Worm (Caenorhabditis elegans) whole organism, early embryonic: ENCODE results near the gene srj-14.

ENCODE experiments used
- B0310.2 ChIP-seq: sonication (generic microtip); optimal IDR thresholded peaks from 2 replicates; lab custom pipeline; 2016; ENCODE audit warnings: mild to moderate bottlenecking, missing genetic modification characterization, missing compliant biosample characterization
- F13C5.2 ChIP-seq: sonication (generic microtip); optimal IDR thresholded peaks from 2 replicates; lab custom pipeline; 2017; ENCODE audit warnings: mild to moderate bottlenecking, missing genetic modification characterization, inconsistent platforms, missing compliant biosample characterization
- aly-1 ChIP-seq: sonication (generic microtip); optimal IDR thresholded peaks from 2 replicates; lab custom pipeline; 2016; ENCODE audit warnings: missing genetic modification characterization, missing compliant biosample characterization
- ama-1 ChIP-seq: fragments of 150-350 bp; optimal IDR thresholded peaks from 2 replicates; lab custom pipeline; 2014
- ceh-13 ChIP-seq: fragments of 200-800 bp; sonication (Bioruptor generic); optimal IDR thresholded peaks from 2 replicates; lab custom pipeline; 2018; ENCODE audit warnings: mild to moderate bottlenecking, missing genetic modification characterization, missing compliant biosample characterization
- ceh-36 ChIP-seq: sonication (generic microtip); optimal IDR thresholded peaks from 2 replicates; lab custom pipeline; 2016; ENCODE audit warnings: missing genetic modification characterization, inconsistent platforms, missing compliant biosample characterization
- ets-7 ChIP-seq: sonication (generic microtip); optimal IDR thresholded peaks from 2 replicates; lab custom pipeline; 2016; ENCODE audit warnings: missing genotype, missing genetic modification characterization, missing compliant biosample characterization
- flt-1 ChIP-seq: fragments of 200-800 bp; sonication (Bioruptor generic); IDR thresholded peaks from 2 replicates; pipeline ENCODE4 v1.3.6; 2022; ENCODE audit warnings: missing genetic modification characterization, missing compliant biosample characterization
- hmbx-1 ChIP-seq: sonication (generic microtip); optimal IDR thresholded peaks from 2 replicates; lab custom pipeline; 2016; ENCODE audit warnings: mild to moderate bottlenecking, missing genetic modification characterization, missing compliant biosample characterization
- hmg-4 ChIP-seq: fragments of 200-800 bp; sonication (Bioruptor generic); optimal IDR thresholded peaks from 2 replicates; lab custom pipeline; 2018; ENCODE audit warnings: mild to moderate bottlenecking, missing genetic modification characterization, missing compliant biosample characterization
- hnd-1 ChIP-seq: sonication (generic microtip); optimal IDR thresholded peaks from 2 replicates; lab custom pipeline; 2016; ENCODE audit warnings: missing genetic modification characterization, missing compliant biosample characterization
- pes-1 ChIP-seq: fragments of 200-800 bp; sonication (Bioruptor generic); IDR thresholded peaks from 2 replicates; pipeline ENCODE4 v1.3.6; 2022; ENCODE audit warnings: missing genetic modification reagents, missing genetic modification characterization, missing compliant biosample characterization
- scrt-1 ChIP-seq: fragments of 200-800 bp; sonication (Bioruptor generic); IDR thresholded peaks from 2 replicates; pipeline ENCODE4 v1.3.6; 2022; ENCODE audit warnings: missing genetic modification characterization, missing compliant biosample characterization
- sea-1 ChIP-seq: fragments of 200-800 bp; sonication (Bioruptor generic); conservative IDR thresholded peaks from 2 replicates; pipeline ENCODE4 v1.3.6; 2022; ENCODE audit warnings: missing genetic modification characterization, missing compliant biosample characterization
- tbx-11 ChIP-seq: fragments of 200-800 bp; sonication (Bioruptor generic); IDR thresholded peaks from 2 replicates; pipeline ENCODE4 v1.3.6; 2022; ENCODE audit warnings: missing genetic modification characterization, missing compliant biosample characterization
- tbx-37 ChIP-seq: fragments of 200-800 bp; sonication (Bioruptor generic); conservative IDR thresholded peaks from 2 replicates; pipeline ENCODE4 v1.3.6; 2022; ENCODE audit warnings: missing genetic modification reagents, missing genetic modification characterization, missing compliant biosample characterization
- tra-4 ChIP-seq: sonication (generic microtip); optimal IDR thresholded peaks from 2 replicates; lab custom pipeline; 2017; ENCODE audit warnings: missing genetic modification characterization, missing compliant biosample characterization

Gene srj-14

ce11 chrV:7352186-7353053 lies 17.1 kb upstream of the srj-14 start, which contains the start of the genes srh-231 and srh-275:
Gene srh-231 (minus strand): TSS chrV:7352236.
Gene srh-275 (plus strand): TSS chrV:7353003.
- TF ChIP-seq ceh-13 (GFP tag; lab: Kevin White, UChicago) (no peak), ets-7 (tag; lab: Kevin White, UChicago) (no peak), hmg-4 (GFP tag; lab: Kevin White, UChicago) (no peak), ceh-36 (tag; lab: Kevin White, UChicago) (no peak), ama-1 (lab: Kevin White, UChicago) (no peak), scrt-1 (GFP tag; lab: Robert Waterston, UW) (no peak), hnd-1 (no peak), tbx-37 (GFP tag; lab: Robert Waterston, UW) (no peak), flt-1 (GFP tag; lab: Robert Waterston, UW) (no peak), sea-1 (GFP tag; lab: Robert Waterston, UW) (no peak), pes-1 (GFP tag; lab: Robert Waterston, UW) (no peak), tbx-11 (GFP tag; lab: Robert Waterston, UW) (no peak), F13C5.2 (tag; lab: Kevin White, UChicago) (no peak), aly-1 (no peak), hmbx-1 (tag; lab: Kevin White, UChicago) (no peak), B0310.2 (no peak), tra-4 (tag; lab: Kevin White, UChicago) (no peak)

DNA sequence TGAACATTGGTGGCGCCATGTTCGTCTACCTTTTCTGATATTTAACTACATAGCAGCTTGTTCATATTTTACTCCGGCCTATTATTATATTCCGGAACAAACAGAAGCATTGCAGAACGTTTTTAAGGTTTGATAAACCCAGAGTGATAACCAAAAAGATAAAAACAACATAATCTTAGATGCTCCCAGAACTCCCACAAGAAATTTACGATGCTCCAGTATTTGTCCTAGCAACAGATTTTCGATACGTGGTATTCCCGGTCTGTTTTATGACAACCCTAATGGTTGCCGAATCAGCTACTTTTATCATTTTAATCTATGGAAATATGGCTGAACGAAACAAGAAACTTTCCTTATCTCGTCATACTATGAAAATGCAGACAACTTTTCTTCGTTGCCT lies 15.9 kb upstream of the srj-14 start:
- no peak for TF ChIP-seq tbx-11 (GFP tag; lab: Robert Waterston, UW)
- TF ChIP-seq B0310.2 = no peak
- no peak for TF ChIP-seq tra-4 (tag; lab: Kevin White, UChicago)
- TF ChIP-seq hmg-4 (GFP tag; lab: Kevin White, UChicago) = no peak
- no peak for TF ChIP-seq sea-1 (GFP tag; lab: Robert Waterston, UW)
- TF ChIP-seq hmbx-1 (tag; lab: Kevin White, UChicago) = no peak
- no peak for TF ChIP-seq F13C5.2 (tag; lab: Kevin White, UChicago)
- no peak for TF ChIP-seq hnd-1
- no peak for TF ChIP-seq ama-1 (lab: Kevin White, UChicago)
- TF ChIP-seq pes-1 (GFP tag; lab: Robert Waterston, UW) = no peak
- no peak for TF ChIP-seq ets-7 (tag; lab: Kevin White, UChicago)
- TF ChIP-seq ceh-13 (GFP tag; lab: Kevin White, UChicago) = no peak
- no peak for TF ChIP-seq flt-1 (GFP tag; lab: Robert Waterston, UW)
- TF ChIP-seq scrt-1 (GFP tag; lab: Robert Waterston, UW) = no peak
- TF ChIP-seq tbx-37 (GFP tag; lab: Robert Waterston, UW) = no peak
- no peak for TF ChIP-seq aly-1
- no peak for TF ChIP-seq ceh-36 (tag; lab: Kevin White, UChicago)

ce11 chrV:7355464-7355863 lies 14.0 kb upstream of the srj-14 start, which contains the start of gene tag-293:
Gene tag-293 (minus strand): TSS chrV:7355564.
- no peak for TF ChIP-seq tbx-37 (GFP tag; lab: Robert Waterston, UW)
- no peak for TF ChIP-seq ama-1 (lab: Kevin White, UChicago)
- no peak for TF ChIP-seq sea-1 (GFP tag; lab: Robert Waterston, UW)
- TF ChIP-seq flt-1 (GFP tag; lab: Robert Waterston, UW) = no peak
- TF ChIP-seq tbx-11 (GFP tag; lab: Robert Waterston, UW) = no peak
- no peak for TF ChIP-seq ceh-13 (GFP tag; lab: Kevin White, UChicago)
- TF ChIP-seq ceh-36 (tag; lab: Kevin White, UChicago) = no peak
- TF ChIP-seq hmg-4 (GFP tag; lab: Kevin White, UChicago) = no peak
- no peak for TF ChIP-seq B0310.2
- TF ChIP-seq hnd-1 = no peak
- TF ChIP-seq F13C5.2 (tag; lab: Kevin White, UChicago) = no peak
- no peak for TF ChIP-seq aly-1

DNA sequence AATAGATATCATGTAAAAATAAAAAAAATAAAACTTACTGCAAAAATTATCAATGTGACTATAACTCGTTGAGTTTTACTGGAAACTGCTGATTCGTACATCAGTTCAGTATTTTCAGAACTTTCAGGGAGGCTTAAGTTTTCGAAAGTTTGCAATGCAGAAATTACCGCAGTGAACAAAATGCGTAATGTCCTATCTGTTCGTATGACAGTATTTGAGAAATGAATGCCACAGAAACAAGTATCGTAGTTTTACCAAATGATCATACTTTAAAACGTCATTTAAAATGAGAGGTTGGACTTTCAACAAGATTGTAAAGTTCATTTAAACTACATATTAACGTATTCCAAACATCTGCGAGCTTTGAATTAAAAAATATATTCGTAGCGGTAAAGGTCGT lies 12.8 kb upstream of the srj-14 start, which contains the start of gene C03G6.21:
C03G6.21 (minus strand) TSS at position 101 of the 400 bp plus-strand sequence.
- no peak for TF ChIP-seq hmbx-1 (tag; lab: Kevin White, UChicago)
- TF ChIP-seq ama-1 (lab: Kevin White, UChicago) = no peak
- no peak for TF ChIP-seq tra-4 (tag; lab: Kevin White, UChicago)
- no peak for TF ChIP-seq ets-7 (tag; lab: Kevin White, UChicago)
- TF ChIP-seq aly-1 = no peak
- TF ChIP-seq sea-1 (GFP tag; lab: Robert Waterston, UW) = no peak
- no peak for TF ChIP-seq hnd-1
- TF ChIP-seq ceh-13 (GFP tag; lab: Kevin White, UChicago) = no peak
- no peak for TF ChIP-seq pes-1 (GFP tag; lab: Robert Waterston, UW)
- no peak for TF ChIP-seq hmg-4 (GFP tag; lab: Kevin White, UChicago)
- TF ChIP-seq flt-1 (GFP tag; lab: Robert Waterston, UW) = no peak
- TF ChIP-seq ceh-36 (tag; lab: Kevin White, UChicago) = no peak
- no peak for TF ChIP-seq F13C5.2 (tag; lab: Kevin White, UChicago)
- no peak for TF ChIP-seq tbx-11 (GFP tag; lab: Robert Waterston, UW)

ce11 chrV:7357132-7357531 lies 12.4 kb upstream of the srj-14 start, which contains the start of gene C03G6.6:
Gene C03G6.6 (plus strand): TSS chrV:7357432.
- TF ChIP-seq tbx-11 (GFP tag; lab: Robert Waterston, UW) = no peak
- no peak for TF ChIP-seq F13C5.2 (tag; lab: Kevin White, UChicago)
- no peak for TF ChIP-seq aly-1
- TF ChIP-seq sea-1 (GFP tag; lab: Robert Waterston, UW) = no peak
- TF ChIP-seq ama-1 (lab: Kevin White, UChicago) = no peak
- TF ChIP-seq tra-4 (tag; lab: Kevin White, UChicago) = no peak
- no peak for TF ChIP-seq pes-1 (GFP tag; lab: Robert Waterston, UW)
- TF ChIP-seq ceh-36 (tag; lab: Kevin White, UChicago) = no peak
- no peak for TF ChIP-seq hmbx-1 (tag; lab: Kevin White, UChicago)
- no peak for TF ChIP-seq scrt-1 (GFP tag; lab: Robert Waterston, UW)
- no peak for TF ChIP-seq hmg-4 (GFP tag; lab: Kevin White, UChicago)
- TF ChIP-seq hnd-1 = no peak
- no peak for TF ChIP-seq ets-7 (tag; lab: Kevin White, UChicago)

- no peak for TF ChIP-seq hnd-1
- TF ChIP-seq ceh-36 (tag; lab: Kevin White, UChicago) = no peak
- TF ChIP-seq pes-1 (GFP tag; lab: Robert Waterston, UW) = no peak
- TF ChIP-seq scrt-1 (GFP tag; lab: Robert Waterston, UW) = no peak
- TF ChIP-seq B0310.2 = no peak
- no peak for TF ChIP-seq ama-1 (lab: Kevin White, UChicago)
- TF ChIP-seq hmg-4 (GFP tag; lab: Kevin White, UChicago) = no peak
- TF ChIP-seq hmbx-1 (tag; lab: Kevin White, UChicago) = no peak
- TF ChIP-seq ets-7 (tag; lab: Kevin White, UChicago) = no peak
These were observed 7.8 kb upstream of the srj-14 start, which contains the start of gene cyp-35A1 for ce11 chrV:7361673-7362072. Gene cyp-35A1 (minus strand): TSS chrV:7361773.
